Fruit fly (Drosophila melanogaster) whole organism, wandering third instar larva: ENCODE results near the gene CG7443.
A peak's percentile ranks its signal among the peaks of the same experiment; 100 is the strongest.

Source experiments
- Abd-B ChIP-seq: fragments of >200 bp; optimal IDR thresholded peaks from 2 replicates; lab custom pipeline; 2017; ENCODE audit warnings: missing biosample characterization, missing genetic modification characterization
- CG9705 ChIP-seq: fragments of 200-800 bp; sonication (Bioruptor generic); optimal IDR thresholded peaks from 2 replicates; lab custom pipeline; 2018; ENCODE audit warnings: missing biosample characterization, mild to moderate bottlenecking, missing genetic modification characterization
- Hr83 ChIP-seq: fragments of 200-300 bp; sonication (Bioruptor generic); optimal IDR thresholded peaks from 2 replicates; lab custom pipeline; 2016; ENCODE audit warnings: missing biosample characterization, mild to moderate bottlenecking, missing genetic modification characterization, moderate library complexity; ENCODE audit not compliant: poor library complexity, severe bottlenecking
- OdsH ChIP-seq: fragments of 200-800 bp; sonication (Bioruptor generic); optimal IDR thresholded peaks from 2 replicates; lab custom pipeline; 2016; ENCODE audit warnings: missing biosample characterization, mild to moderate bottlenecking, missing genetic modification characterization
- dl ChIP-seq, 2 experiments: fragments of 175-275, 200-275 bp in 1 of 2; fragments of 200-275 bp in 1 of 2; sonication (Bioruptor generic); optimal IDR thresholded peaks; lab custom pipeline; 2018; ENCODE audit warnings: mild to moderate bottlenecking in 2 of 2, missing biosample characterization in 2 of 2, missing genetic modification characterization in 2 of 2, moderate library complexity in 2 of 2; ENCODE audit not compliant: partially characterized antibody in 2 of 2, insufficient read depth in 1 of 2
- h ChIP-seq: fragments of 200-800 bp; sonication (Bioruptor generic); optimal IDR thresholded peaks from 3 replicates; lab custom pipeline; 2016; ENCODE audit warnings: missing biosample characterization, mild to moderate bottlenecking, missing genetic modification characterization
- jim ChIP-seq: fragments of 175-275, 200-325 bp; sonication (Bioruptor generic); optimal IDR thresholded peaks from 2 replicates; lab custom pipeline; 2016; ENCODE audit warnings: missing biosample characterization, mild to moderate bottlenecking, missing genetic modification characterization

dm6 chr3R:8305110-8305509 is 19.0 kb upstream of the CG7443 start, which contains the start of gene Sgt1:
- TF ChIP-seq CG9705 (GFP tag; lab: Kevin White, UChicago) (no peak), Abd-B (GFP tag; lab: Kevin White, UChicago) (no peak), h (GFP tag; lab: Kevin White, UChicago) (no peak), Hr83 (GFP tag; lab: Kevin White, UChicago) (no peak), dl (GFP tag; optimal IDR thresholded peaks at IDR 0.05; lab: Kevin White, UChicago; ENCODE audit: insufficient read depth in 1 of 2, partially characterized antibody in 2 of 2) (no peak), OdsH (GFP tag; lab: Kevin White, UChicago) (peak; percentile 36), jim (GFP tag; lab: Kevin White, UChicago) (no peak)
